Fruit fly (Drosophila melanogaster) whole organism, embryonic: ENCODE data around the gene EMC6.
A peak's percentile ranks its signal among the peaks of the same experiment; 100 is the strongest.

Experiments used
- Atf-2 ChIP-seq: fragments of 200-800 bp; sonication (Bioruptor generic); optimal IDR thresholded peaks from 2 replicates; lab custom pipeline; 2016; ENCODE audit warnings: missing biosample characterization, missing genetic modification characterization
- Blimp-1 ChIP-seq: fragments of 200-800 bp; sonication (Bioruptor generic); optimal IDR thresholded peaks from 3 replicates; lab custom pipeline; 2018; ENCODE audit warnings: missing biosample characterization, missing genetic modification characterization, mild to moderate bottlenecking, moderate library complexity, missing genetic modification reagents
- CG12659 ChIP-seq: fragments of 200-800 bp; sonication (Bioruptor generic); optimal IDR thresholded peaks from 3 replicates; lab custom pipeline; 2017; ENCODE audit warnings: mild to moderate bottlenecking, missing biosample characterization, missing genetic modification reagents, missing genetic modification characterization
- CG14667 ChIP-seq: fragments of 200-800 bp; sonication (Bioruptor generic); IDR thresholded peaks from 2 replicates; pipeline ENCODE4 v1.3.6; 2022; ENCODE audit warnings: missing biosample characterization, missing genetic modification characterization
- CG15073 ChIP-seq: fragments of 200-800 bp; sonication (Bioruptor generic); optimal IDR thresholded peaks from 2 replicates; lab custom pipeline; 2016; ENCODE audit warnings: missing biosample characterization, missing genetic modification characterization
- CG17359 ChIP-seq: fragments of 200-800 bp; sonication (Bioruptor generic); optimal IDR thresholded peaks from 3 replicates; lab custom pipeline; 2018; ENCODE audit warnings: missing biosample characterization, mild to moderate bottlenecking, missing genetic modification characterization, moderate library complexity
- CG17385 ChIP-seq: fragments of 200-800 bp; sonication (Bioruptor generic); optimal IDR thresholded peaks from 3 replicates; lab custom pipeline; 2018; ENCODE audit warnings: missing biosample characterization, mild to moderate bottlenecking, missing genetic modification characterization
- CG18011 ChIP-seq: fragments of 200-800 bp; sonication (Bioruptor generic); optimal IDR thresholded peaks from 2 replicates; lab custom pipeline; 2017; ENCODE audit warnings: missing biosample characterization, missing genetic modification characterization, mild to moderate bottlenecking, moderate library complexity, missing genotype
- CG2116 ChIP-seq: fragments of 200-800 bp; sonication (Bioruptor generic); optimal IDR thresholded peaks from 3 replicates; lab custom pipeline; 2018; ENCODE audit warnings: missing biosample characterization, mild to moderate bottlenecking, missing genetic modification characterization
- CG3163 ChIP-seq: fragments of 200-800 bp; sonication (Bioruptor generic); optimal IDR thresholded peaks from 3 replicates; lab custom pipeline; 2016; ENCODE audit warnings: missing biosample characterization, missing genetic modification characterization
- CG33213 ChIP-seq: fragments of 200-800 bp; sonication (Bioruptor generic); optimal IDR thresholded peaks from 3 replicates; lab custom pipeline; 2016; ENCODE audit warnings: missing biosample characterization, missing genetic modification characterization
- CG33557 ChIP-seq: fragments of 200-800 bp; sonication (Bioruptor generic); optimal IDR thresholded peaks from 2 replicates; lab custom pipeline; 2019; ENCODE audit warnings: missing biosample characterization, mild to moderate bottlenecking, missing genetic modification characterization, moderate library complexity
- CG34422 ChIP-seq: fragments of 200-800 bp; sonication (Bioruptor generic); IDR thresholded peaks from 3 replicates; pipeline ENCODE4 v1.3.6; 2022; ENCODE audit warnings: missing biosample characterization, missing genetic modification characterization
- CG4328 ChIP-seq: fragments of 200-800 bp; sonication (Bioruptor generic); optimal IDR thresholded peaks from 3 replicates; lab custom pipeline; 2017; ENCODE audit warnings: missing biosample characterization, missing genetic modification reagents, missing genetic modification characterization
- CG43689 ChIP-seq: fragments of 200-800 bp; sonication (Bioruptor generic); IDR thresholded peaks from 2 replicates; pipeline ENCODE4 v1.3.6; 2022; ENCODE audit warnings: missing biosample characterization, missing genetic modification characterization
- CG4707 ChIP-seq: fragments of 200-800 bp; sonication (Bioruptor generic); optimal IDR thresholded peaks from 2 replicates; lab custom pipeline; 2018; ENCODE audit warnings: missing biosample characterization, mild to moderate bottlenecking, missing genetic modification characterization, moderate library complexity
- CG5953 ChIP-seq: fragments of 200-800 bp; sonication (Bioruptor generic); IDR thresholded peaks from 2 replicates; pipeline ENCODE4 v1.3.6; 2022; ENCODE audit warnings: missing biosample characterization, missing genetic modification characterization
- CG6254 ChIP-seq: fragments of 200-800 bp; sonication (Bioruptor generic); optimal IDR thresholded peaks from 3 replicates; lab custom pipeline; 2017; ENCODE audit warnings: mild to moderate bottlenecking, missing biosample characterization, missing genetic modification reagents, missing genetic modification characterization
- CG6689 ChIP-seq: fragments of 200-800 bp; sonication (Bioruptor generic); IDR thresholded peaks from 2 replicates; pipeline ENCODE4 v1.3.6; 2022; ENCODE audit warnings: missing biosample characterization, missing genetic modification characterization
- CG6813 ChIP-seq: fragments of 200-800 bp; sonication (Bioruptor generic); optimal IDR thresholded peaks from 2 replicates; lab custom pipeline; 2017; ENCODE audit warnings: missing biosample characterization, missing genetic modification characterization, mild to moderate bottlenecking, moderate library complexity, missing genetic modification reagents
- CHES-1-like ChIP-seq: fragments of 200-800 bp; sonication (Bioruptor generic); optimal IDR thresholded peaks from 2 replicates; lab custom pipeline; 2016; ENCODE audit warnings: missing biosample characterization, missing genetic modification characterization
- CTCF ChIP-seq: fragments of 200-800 bp; sonication (Bioruptor generic); optimal IDR thresholded peaks from 2 replicates; lab custom pipeline; 2017; ENCODE audit warnings: missing biosample characterization, mild to moderate bottlenecking, missing genetic modification characterization, moderate library complexity
- D ChIP-seq, 2 experiments: fragments of 200-800 bp in 1 of 2; fragments of >200 bp in 1 of 2; sonication (Bioruptor generic) in 1 of 2; optimal IDR thresholded peaks; 2 replicates in 1 of 2; 3 replicates in 1 of 2; lab custom pipeline; 2017; ENCODE audit warnings: mild to moderate bottlenecking in 1 of 2, missing biosample characterization in 1 of 2, missing genetic modification characterization in 1 of 2, missing genetic modification reagents in 1 of 2
- Dbx ChIP-seq: fragments of 200-800 bp; sonication (Bioruptor generic); IDR thresholded peaks from 3 replicates; pipeline ENCODE4 v1.3.6; 2022; ENCODE audit warnings: missing biosample characterization, missing genetic modification characterization
- Ets97D ChIP-seq: fragments of 200-800 bp; sonication (Bioruptor generic); optimal IDR thresholded peaks from 3 replicates; lab custom pipeline; 2016; ENCODE audit warnings: missing biosample characterization, missing genetic modification characterization
- HLH4C ChIP-seq: fragments of 200-800 bp; sonication (Bioruptor generic); IDR thresholded peaks from 3 replicates; pipeline ENCODE4 v1.3.6; 2022; ENCODE audit warnings: missing biosample characterization, missing genetic modification characterization; ENCODE audit not compliant: partially characterized antibody
- Hey ChIP-seq: fragments of 200-800 bp; sonication (Bioruptor generic); optimal IDR thresholded peaks from 3 replicates; lab custom pipeline; 2018; ENCODE audit warnings: missing biosample characterization, mild to moderate bottlenecking, missing genetic modification characterization
- Hr78 ChIP-seq, 2 experiments: fragments of 200-800 bp in 1 of 2; fragments of >200 bp in 1 of 2; sonication (Bioruptor generic) in 1 of 2; optimal IDR thresholded peaks; 2 replicates each; lab custom pipeline; 2017 to 2019; ENCODE audit warnings: missing biosample characterization in 2 of 2, missing genetic modification characterization in 2 of 2, mild to moderate bottlenecking in 1 of 2, moderate library complexity in 1 of 2
- MTF-1 ChIP-seq: fragments of 200-800 bp; sonication (Bioruptor generic); optimal IDR thresholded peaks from 2 replicates; lab custom pipeline; 2018; ENCODE audit warnings: missing biosample characterization, mild to moderate bottlenecking, missing genetic modification characterization, borderline replicate concordance
- Mes4 ChIP-seq: fragments of 200-800 bp; sonication (Bioruptor generic); optimal IDR thresholded peaks from 2 replicates; lab custom pipeline; 2016; ENCODE audit warnings: missing biosample characterization, missing genetic modification characterization
- PHDP ChIP-seq: fragments of 200-800 bp; sonication (Bioruptor generic); optimal IDR thresholded peaks from 3 replicates; lab custom pipeline; 2018; ENCODE audit warnings: missing biosample characterization, mild to moderate bottlenecking, missing genetic modification characterization, moderate library complexity
- Scr ChIP-seq: fragments of 200-800 bp; sonication (Bioruptor generic); IDR thresholded peaks from 2 replicates; pipeline ENCODE4 v1.3.6; 2022; ENCODE audit warnings: missing biosample characterization, missing genetic modification characterization; ENCODE audit not compliant: partially characterized antibody
- az2 ChIP-seq: fragments of 200-800 bp; sonication (Bioruptor generic); optimal IDR thresholded peaks from 3 replicates; lab custom pipeline; 2016; ENCODE audit warnings: missing biosample characterization, missing genetic modification characterization
- chn ChIP-seq: fragments of 200-800 bp; sonication (Bioruptor generic); optimal IDR thresholded peaks from 2 replicates; lab custom pipeline; 2016; ENCODE audit warnings: missing biosample characterization, missing genetic modification characterization
- crc ChIP-seq: fragments of 200-800 bp; sonication (Bioruptor generic); optimal IDR thresholded peaks from 2 replicates; lab custom pipeline; 2016; ENCODE audit warnings: missing biosample characterization, missing genetic modification characterization
- dpn ChIP-seq, 2 experiments: fragments of 200-800 bp; sonication (Bioruptor generic); optimal IDR thresholded peaks; 3 replicates each; lab custom pipeline; 2016; ENCODE audit warnings: missing biosample characterization in 2 of 2, missing genetic modification characterization in 2 of 2
- eyg ChIP-seq: fragments of 200-800 bp; sonication (Bioruptor generic); optimal IDR thresholded peaks from 3 replicates; lab custom pipeline; 2016; ENCODE audit warnings: missing biosample characterization, missing genetic modification characterization
- grau ChIP-seq: fragments of 200-800 bp; optimal IDR thresholded peaks from 3 replicates; lab custom pipeline; 2019; ENCODE audit warnings: missing biosample characterization, mild to moderate bottlenecking, missing genetic modification characterization, moderate library complexity
- insv ChIP-seq, 2 experiments: fragments of 200-800 bp; sonication (Bioruptor generic); optimal IDR thresholded peaks; 3 replicates each; lab custom pipeline; 2016 to 2018; ENCODE audit warnings: missing biosample characterization in 2 of 2, missing genetic modification characterization in 2 of 2
- knrl ChIP-seq: fragments of 200-800 bp; sonication (Bioruptor generic); IDR thresholded peaks from 3 replicates; pipeline ENCODE4 v1.3.6; 2022; ENCODE audit warnings: missing biosample characterization, missing genetic modification characterization; ENCODE audit not compliant: partially characterized antibody
- nmo ChIP-seq: fragments of 200-800 bp; sonication (Bioruptor generic); optimal IDR thresholded peaks from 2 replicates; lab custom pipeline; 2018; ENCODE audit warnings: missing biosample characterization, mild to moderate bottlenecking, missing genetic modification characterization, moderate library complexity
- otp ChIP-seq: fragments of 200-800 bp; sonication (Bioruptor generic); IDR thresholded peaks from 3 replicates; pipeline ENCODE4, ENCODE4 v1.3.6; 2022; ENCODE audit warnings: missing biosample characterization, missing genetic modification characterization
- psq ChIP-seq: fragments of 200-800 bp; sonication (Bioruptor generic); optimal IDR thresholded peaks from 2 replicates; lab custom pipeline; 2017; ENCODE audit warnings: missing biosample characterization, missing genetic modification characterization
- pum ChIP-seq: fragments of 200-800 bp; sonication (Bioruptor generic); optimal IDR thresholded peaks from 2 replicates; lab custom pipeline; 2016; ENCODE audit warnings: missing biosample characterization, missing genetic modification characterization
- seq ChIP-seq: fragments of 200-800 bp; sonication (Bioruptor generic); IDR thresholded peaks from 2 replicates; pipeline ENCODE4 v1.3.6; 2022; ENCODE audit warnings: missing biosample characterization, missing genetic modification characterization
- tap ChIP-seq: fragments of 200-800 bp; optimal IDR thresholded peaks from 3 replicates; lab custom pipeline; 2019; ENCODE audit warnings: missing biosample characterization, mild to moderate bottlenecking, missing genetic modification characterization, moderate library complexity
- tx ChIP-seq: fragments of 200-800 bp; sonication (Bioruptor generic); optimal IDR thresholded peaks from 2 replicates; lab custom pipeline; 2016; ENCODE audit warnings: missing biosample characterization, missing genetic modification characterization
- zen ChIP-seq: fragments of 200-800 bp; sonication (Bioruptor generic); optimal IDR thresholded peaks from 3 replicates; lab custom pipeline; 2018; ENCODE audit warnings: missing biosample characterization, mild to moderate bottlenecking, missing genetic modification characterization, moderate library complexity

EMC6 gene

dm6 chr3R:24983537-24984501 is 41.0 kb downstream of the EMC6 start, which contains the start of gene tnc (continued):
- TF ChIP-seq psq (GFP tag; lab: Kevin White, UChicago): no peak
- no peak for TF ChIP-seq pum
- no peak for TF ChIP-seq CG17359 (tag; lab: Kevin White, UChicago)
- peak; percentile 8 for TF ChIP-seq CG6254 (GFP tag; lab: Kevin White, UChicago)
- no peak for TF ChIP-seq CHES-1-like
- no peak for TF ChIP-seq D (optimal IDR thresholded peaks at IDR 0.05; lab: Kevin White, UChicago)
- TF ChIP-seq D (GFP tag; optimal IDR thresholded peaks at IDR 0.05; lab: Kevin White, UChicago): peak; percentile 37
- peak; percentile 40 for TF ChIP-seq tap (tag; lab: Kevin White, UChicago)
- TF ChIP-seq HLH4C: no peak
- no peak for TF ChIP-seq CG18011 (GFP tag; lab: Kevin White, UChicago)
- no peak for TF ChIP-seq Hey
- TF ChIP-seq MTF-1 (GFP tag; lab: Kevin White, UChicago): no peak
- no peak for TF ChIP-seq CG3163 (GFP tag; lab: Kevin White, UChicago)
- TF ChIP-seq insv (GFP tag; optimal IDR thresholded peaks at IDR 0.05; lab: Kevin White, UChicago): no peak
- TF ChIP-seq CG4707: no peak
- no peak for TF ChIP-seq Dbx (GFP tag; lab: Robert Waterston, UW)
- TF ChIP-seq CTCF: no peak
- TF ChIP-seq Ets97D: no peak
- TF ChIP-seq nmo (GFP tag; lab: Kevin White, UChicago): peak; percentile 73
- no peak for TF ChIP-seq chn (GFP tag; lab: Kevin White, UChicago)
- TF ChIP-seq CG33213: no peak
- peak; percentile 61 for TF ChIP-seq PHDP
- no peak for TF ChIP-seq CG34422 (GFP tag; lab: Robert Waterston, UW)
- no peak for TF ChIP-seq CG43689 (GFP tag; lab: Robert Waterston, UW)
- TF ChIP-seq grau (tag; lab: Kevin White, UChicago): peak; percentile 71
- no peak for TF ChIP-seq az2 (GFP tag; lab: Kevin White, UChicago)
- TF ChIP-seq CG6689 (GFP tag; lab: Robert Waterston, UW): 0 out of 2 replicates have a peak, but pooled peaks have one; percentile 57
- TF ChIP-seq CG14667 (GFP tag; lab: Robert Waterston, UW): no peak
- no peak for TF ChIP-seq Hr78 (GFP tag; optimal IDR thresholded peaks at IDR 0.05; lab: Kevin White, UChicago)
- no peak for TF ChIP-seq eyg (GFP tag; lab: Kevin White, UChicago)
- TF ChIP-seq CG15073 (GFP tag; lab: Kevin White, UChicago): no peak
- no peak for TF ChIP-seq otp
- TF ChIP-seq knrl (GFP tag; lab: Robert Waterston, UW): no peak
- no peak for TF ChIP-seq CG6813 (GFP tag; lab: Kevin White, UChicago)
- peak in 1 of 2 experiments; percentile 29 for TF ChIP-seq dpn (GFP tag; optimal IDR thresholded peaks at IDR 0.05; lab: Kevin White, UChicago)
- no peak for TF ChIP-seq Atf-2
- no peak for TF ChIP-seq tx (GFP tag; lab: Kevin White, UChicago)
- TF ChIP-seq Blimp-1 (GFP tag; lab: Kevin White, UChicago): peak; percentile 47
- TF ChIP-seq CG33557 (GFP tag; lab: Kevin White, UChicago): no peak
- TF ChIP-seq CG17385: peak; percentile 31
- TF ChIP-seq Mes4: no peak
- peak; percentile 3 for TF ChIP-seq CG2116
- TF ChIP-seq CG4328: peak; percentile 38
- TF ChIP-seq seq (GFP tag; lab: Robert Waterston, UW): peak; percentile 35; the same call in 1 of the 2 replicates
- TF ChIP-seq zen (tag; lab: Kevin White, UChicago): no peak
- no peak for TF ChIP-seq CG5953
- no peak for TF ChIP-seq Scr (GFP tag; lab: Robert Waterston, UW)
- peak; percentile 39 for TF ChIP-seq CG12659 (GFP tag; lab: Kevin White, UChicago)
- TF ChIP-seq crc: no peak
